Fruit fly (Drosophila melanogaster) whole organism, embryonic: Measurements from ENCODE around the gene Scgbeta.

Experiments
- Bgb ChIP-seq: fragments of 200-800 bp; sonication (Bioruptor generic); IDR thresholded peaks from 2 replicates; pipeline ENCODE4 v1.3.6; 2022; ENCODE audit warnings: missing biosample characterization, missing genetic modification characterization; ENCODE audit not compliant: partially characterized antibody
- CG10959 ChIP-seq: fragments of 200-800 bp; sonication (Bioruptor generic); IDR thresholded peaks from 2 replicates; pipeline ENCODE4 v1.3.6; 2022; ENCODE audit warnings: missing biosample characterization, missing genetic modification characterization
- CG12299 ChIP-seq: fragments of 200-800 bp; sonication (Bioruptor generic); optimal IDR thresholded peaks from 2 replicates; lab custom pipeline; 2018; ENCODE audit warnings: missing biosample characterization, mild to moderate bottlenecking, missing genetic modification characterization
- CG12942 ChIP-seq: fragments of 200-800 bp; sonication (Bioruptor generic); optimal IDR thresholded peaks from 3 replicates; lab custom pipeline; 2016; ENCODE audit warnings: missing biosample characterization, missing genetic modification characterization
- CG13287 ChIP-seq: fragments of 200-800 bp; sonication (Bioruptor generic); IDR thresholded peaks from 2 replicates; pipeline ENCODE4 v1.3.6; 2022; ENCODE audit warnings: missing biosample characterization, missing genetic modification characterization; ENCODE audit not compliant: partially characterized antibody
- CG14441 ChIP-seq: fragments of 200-800 bp; sonication (Bioruptor generic); IDR thresholded peaks from 2 replicates; pipeline ENCODE4 v1.3.6; 2022; ENCODE audit warnings: missing biosample characterization, missing genetic modification characterization
- CG14860 ChIP-seq: fragments of 200-800 bp; sonication (Bioruptor generic); IDR thresholded peaks from 3 replicates; pipeline ENCODE4 v1.3.6; 2022; ENCODE audit warnings: missing biosample characterization, missing genetic modification characterization; ENCODE audit not compliant: partially characterized antibody
- CG16813 ChIP-seq: fragments of 200-800 bp; sonication (Bioruptor generic); IDR thresholded peaks from 3 replicates; pipeline ENCODE4 v1.3.6; 2022; ENCODE audit warnings: missing biosample characterization, missing genetic modification characterization; ENCODE audit not compliant: partially characterized antibody
- CG17829 ChIP-seq: fragments of 200-800 bp; optimal IDR thresholded peaks from 2 replicates; lab custom pipeline; 2019; ENCODE audit warnings: missing biosample characterization, mild to moderate bottlenecking, missing genetic modification characterization, moderate library complexity
- CG33213 ChIP-seq: fragments of 200-800 bp; sonication (Bioruptor generic); optimal IDR thresholded peaks from 3 replicates; lab custom pipeline; 2016; ENCODE audit warnings: missing biosample characterization, missing genetic modification characterization
- CG3407 ChIP-seq: fragments of 200-800 bp; sonication (Bioruptor generic); optimal IDR thresholded peaks from 2 replicates; lab custom pipeline; 2018; ENCODE audit warnings: missing biosample characterization, mild to moderate bottlenecking, missing genetic modification characterization
- CG3838 ChIP-seq: fragments of 200-800 bp; sonication (Bioruptor generic); optimal IDR thresholded peaks from 3 replicates; lab custom pipeline; 2016; ENCODE audit warnings: missing biosample characterization, missing genetic modification characterization
- CG4360 ChIP-seq: fragments of 200-800 bp; sonication (Bioruptor generic); IDR thresholded peaks from 2 replicates; pipeline ENCODE4 v1.3.6; 2022; ENCODE audit warnings: missing biosample characterization, missing genetic modification characterization
- CG4707 ChIP-seq: fragments of 200-800 bp; sonication (Bioruptor generic); optimal IDR thresholded peaks from 2 replicates; lab custom pipeline; 2018; ENCODE audit warnings: missing biosample characterization, mild to moderate bottlenecking, missing genetic modification characterization, moderate library complexity
- CG6175 ChIP-seq: fragments of 200-800 bp; sonication (Bioruptor generic); IDR thresholded peaks from 3 replicates; pipeline ENCODE4 v1.3.6; 2022; ENCODE audit warnings: missing biosample characterization, missing genetic modification characterization
- CG6689 ChIP-seq: fragments of 200-800 bp; sonication (Bioruptor generic); IDR thresholded peaks from 2 replicates; pipeline ENCODE4 v1.3.6; 2022; ENCODE audit warnings: missing biosample characterization, missing genetic modification characterization
- CTCF ChIP-seq: fragments of 200-800 bp; sonication (Bioruptor generic); optimal IDR thresholded peaks from 2 replicates; lab custom pipeline; 2017; ENCODE audit warnings: missing biosample characterization, mild to moderate bottlenecking, missing genetic modification characterization, moderate library complexity
- Chrac-16 ChIP-seq: fragments of 200-800 bp; sonication (Bioruptor generic); optimal IDR thresholded peaks from 3 replicates; lab custom pipeline; 2016; ENCODE audit warnings: missing biosample characterization, missing genetic modification characterization
- Dip2 ChIP-seq: fragments of 200-800 bp; sonication (Bioruptor generic); IDR thresholded peaks from 2 replicates; pipeline ENCODE4 v1.3.6; 2022; ENCODE audit warnings: missing biosample characterization, missing genetic modification characterization
- Doc3 ChIP-seq: fragments of 200-800 bp; sonication (Bioruptor generic); IDR thresholded peaks from 3 replicates; pipeline ENCODE4 v1.3.6; 2022; ENCODE audit warnings: missing biosample characterization, missing genetic modification characterization; ENCODE audit not compliant: partially characterized antibody
- Fer2 ChIP-seq: fragments of 200-800 bp; sonication (Bioruptor generic); optimal IDR thresholded peaks from 2 replicates; lab custom pipeline; 2018; ENCODE audit warnings: missing biosample characterization, mild to moderate bottlenecking, missing genetic modification characterization, moderate library complexity
- Gug ChIP-seq: fragments of 200-800 bp; sonication (Bioruptor generic); IDR thresholded peaks from 4 replicates; pipeline ENCODE4 v1.3.6; 2022; ENCODE audit warnings: missing biosample characterization, missing genetic modification characterization
- Sry-β ChIP-seq: fragments of 200-800 bp; sonication (Bioruptor generic); optimal IDR thresholded peaks from 2 replicates; lab custom pipeline; 2018; ENCODE audit warnings: missing biosample characterization, mild to moderate bottlenecking, missing genetic modification characterization, moderate library complexity
- Ssrp ChIP-seq: fragments of 200-800 bp; sonication (Bioruptor generic); optimal IDR thresholded peaks from 2 replicates; lab custom pipeline; 2018; ENCODE audit warnings: missing biosample characterization, mild to moderate bottlenecking, missing genetic modification characterization, moderate library complexity
- Xrp1 ChIP-seq: fragments of 200-800 bp; sonication (Bioruptor generic); IDR thresholded peaks from 2 replicates; pipeline ENCODE4 v1.3.6; 2022; ENCODE audit warnings: missing biosample characterization, missing genetic modification characterization
- amos ChIP-seq: fragments of 200-800 bp; sonication (Bioruptor generic); IDR thresholded peaks from 2 replicates; pipeline ENCODE4 v1.3.6; 2022; ENCODE audit warnings: missing biosample characterization, missing genetic modification characterization; ENCODE audit not compliant: partially characterized antibody
- ara ChIP-seq: fragments of 200-800 bp; sonication (Bioruptor generic); IDR thresholded peaks from 2 replicates; pipeline ENCODE4 v1.3.6; 2022; ENCODE audit warnings: missing biosample characterization, missing genetic modification characterization
- bsh ChIP-seq, 2 experiments: fragments of 200-800 bp; sonication (Bioruptor generic); optimal IDR thresholded peaks; 2 replicates each; lab custom pipeline; 2017 to 2018; ENCODE audit warnings: mild to moderate bottlenecking in 2 of 2, missing biosample characterization in 2 of 2, missing genetic modification characterization in 2 of 2, moderate library complexity in 1 of 2
- cg ChIP-seq: fragments of 200-800 bp; sonication (Bioruptor generic); optimal IDR thresholded peaks from 3 replicates; lab custom pipeline; 2019; ENCODE audit warnings: missing biosample characterization, mild to moderate bottlenecking, missing genetic modification characterization, moderate library complexity
- chm ChIP-seq: fragments of 200-800 bp; sonication (Bioruptor generic); IDR thresholded peaks from 2 replicates; pipeline ENCODE4 v1.3.6; 2022; ENCODE audit warnings: missing biosample characterization, missing genetic modification characterization
- chn ChIP-seq: fragments of 200-800 bp; sonication (Bioruptor generic); optimal IDR thresholded peaks from 2 replicates; lab custom pipeline; 2016; ENCODE audit warnings: missing biosample characterization, missing genetic modification characterization
- da ChIP-seq: fragments of 200-800 bp; sonication (Bioruptor generic); optimal IDR thresholded peaks from 2 replicates; lab custom pipeline; 2016; ENCODE audit warnings: missing biosample characterization, missing genetic modification characterization
- dm ChIP-seq: fragments of 200-800 bp; sonication (Bioruptor generic); optimal IDR thresholded peaks from 3 replicates; lab custom pipeline; 2016; ENCODE audit warnings: missing biosample characterization, missing genetic modification characterization
- en ChIP-seq: fragments of 200-800 bp; sonication (Bioruptor generic); optimal IDR thresholded peaks from 2 replicates; lab custom pipeline; 2016; ENCODE audit warnings: missing biosample characterization, missing genetic modification characterization
- fru ChIP-seq: fragments of >200 bp; optimal IDR thresholded peaks from 2 replicates; lab custom pipeline; 2017
- gsb-n ChIP-seq: fragments of 200-800 bp; sonication (Bioruptor generic); optimal IDR thresholded peaks from 3 replicates; lab custom pipeline; 2018; ENCODE audit warnings: missing biosample characterization, mild to moderate bottlenecking, missing genetic modification characterization
- klu ChIP-seq: fragments of 200-800 bp; sonication (Bioruptor generic); IDR thresholded peaks from 2 replicates; pipeline ENCODE4 v1.3.6; 2022; ENCODE audit warnings: missing biosample characterization, missing genetic modification characterization
- knrl ChIP-seq: fragments of 200-800 bp; sonication (Bioruptor generic); IDR thresholded peaks from 3 replicates; pipeline ENCODE4 v1.3.6; 2022; ENCODE audit warnings: missing biosample characterization, missing genetic modification characterization; ENCODE audit not compliant: partially characterized antibody
- lbe ChIP-seq: fragments of 200-800 bp; sonication (Bioruptor generic); optimal IDR thresholded peaks from 2 replicates; lab custom pipeline; 2016; ENCODE audit warnings: missing biosample characterization, mild to moderate bottlenecking, missing genetic modification characterization
- pfk ChIP-seq: fragments of 200-800 bp; sonication (Bioruptor generic); optimal IDR thresholded peaks from 2 replicates; lab custom pipeline; 2018; ENCODE audit warnings: missing biosample characterization, mild to moderate bottlenecking, missing genetic modification characterization, moderate library complexity
- sc ChIP-seq, 3 experiments: fragments of >200 bp in 2 of 3; fragments of 200-800 bp in 1 of 3; sonication (Bioruptor generic) in 1 of 3; optimal IDR thresholded peaks; 2 replicates in 2 of 3; 3 replicates in 1 of 3; lab custom pipeline; 2017; ENCODE audit warnings: mild to moderate bottlenecking in 1 of 3, missing biosample characterization in 1 of 3, missing genetic modification characterization in 1 of 3, missing genetic modification reagents in 1 of 3
- stwl ChIP-seq: fragments of 200-800 bp; sonication (Bioruptor generic); optimal IDR thresholded peaks from 3 replicates; lab custom pipeline; 2018; ENCODE audit warnings: missing biosample characterization, mild to moderate bottlenecking, missing genetic modification characterization, moderate library complexity
- toy ChIP-seq: fragments of 200-800 bp; sonication (Bioruptor generic); IDR thresholded peaks from 2 replicates; pipeline ENCODE4 v1.3.6; 2022; ENCODE audit warnings: missing biosample characterization, missing genetic modification characterization

Scgbeta gene

dm6 chr3R:12384274-12384673 lies 38.0 kb downstream of the Scgbeta start (continued):
- TF ChIP-seq CG6175 (GFP tag; lab: Robert Waterston, UW) (peak; percentile 75; the same call in 1 of the 3 replicates), CG4707 (GFP tag; lab: Kevin White, UChicago) (no peak)

DNA sequence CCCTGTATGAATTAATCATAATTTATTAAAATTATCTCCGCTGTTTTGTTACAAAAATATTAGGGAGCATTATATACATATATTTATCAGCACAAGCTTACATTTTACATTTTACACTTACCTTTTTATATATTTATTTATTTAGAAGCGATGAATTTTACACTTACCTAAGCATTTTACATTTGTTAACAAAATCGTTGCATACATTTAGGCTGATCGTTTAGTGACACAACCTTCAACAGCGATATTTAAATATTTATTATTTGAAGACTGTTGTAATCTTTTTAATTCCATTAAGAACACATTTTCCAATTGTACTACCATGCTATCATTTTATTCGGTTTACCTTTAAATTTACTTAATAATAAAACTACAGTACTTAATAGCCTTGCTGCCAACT lies 38.4 kb downstream of the Scgbeta start:
- TF ChIP-seq CG3407 (GFP tag; lab: Kevin White, UChicago) (no peak), stwl (tag; lab: Kevin White, UChicago) (peak; percentile 39), Bgb (GFP tag; lab: Robert Waterston, UW) (peak; percentile 20; the same call in 1 of the 2 replicates), CG4360 (GFP tag; lab: Robert Waterston, UW) (no peak), CTCF (GFP tag; lab: Kevin White, UChicago) (peak; percentile 71), CG17829 (tag; lab: Kevin White, UChicago) (no peak), gsb-n (tag; lab: Kevin White, UChicago) (no peak), knrl (GFP tag; lab: Robert Waterston, UW) (peak; percentile 27; the same call in 1 of the 3 replicates), Doc3 (no peak), ara (GFP tag; lab: Robert Waterston, UW) (no peak), Sry-β (no peak), CG14860 (GFP tag; lab: Robert Waterston, UW) (no peak), CG16813 (GFP tag; lab: Robert Waterston, UW) (peak; percentile 31; the same call in 1 of the 3 replicates), Dip2 (GFP tag; lab: Robert Waterston, UW) (no peak), CG6689 (no peak), da (GFP tag; lab: Kevin White, UChicago) (no peak), CG12299 (tag; lab: Kevin White, UChicago) (no peak), chn (no peak), fru (lab: Kevin White, UChicago) (no peak), amos (GFP tag; lab: Robert Waterston, UW) (peak; percentile 60), cg (GFP tag; lab: Kevin White, UChicago) (no peak), CG13287 (GFP tag; lab: Robert Waterston, UW) (peak; percentile 21; the same call in 1 of the 2 replicates), Gug (GFP tag; lab: Robert Waterston, UW) (no peak), CG33213 (GFP tag; lab: Kevin White, UChicago) (no peak)

DNA sequence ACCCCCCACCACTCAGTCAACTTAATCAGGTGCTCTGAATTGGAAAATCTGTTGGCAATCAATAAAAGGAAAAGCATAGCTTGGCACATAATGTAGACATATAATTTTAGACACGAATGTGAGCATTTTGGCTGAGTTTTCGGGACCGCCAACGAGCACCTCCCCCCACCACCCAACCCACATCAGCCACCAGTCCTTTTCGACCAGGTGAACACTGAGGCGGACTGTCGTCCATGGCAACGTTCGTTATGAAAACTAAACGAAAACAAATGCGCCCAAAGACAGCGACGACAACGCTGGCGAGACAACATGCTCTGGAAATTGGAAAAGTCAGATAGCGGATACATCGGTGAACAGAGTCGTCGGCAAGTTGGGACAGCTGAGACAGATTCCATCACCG lies 39.2 kb downstream of the Scgbeta start, which contains the start of gene GstD11:
TSS of gene GstD11 (plus strand) at position 301 of the 400 bp plus-strand sequence.
- TF ChIP-seq klu (GFP tag; lab: Robert Waterston, UW), result no peak
- TF ChIP-seq CG10959 (GFP tag; lab: Robert Waterston, UW), result no peak
- no peak for TF ChIP-seq CG3838 (GFP tag; lab: Kevin White, UChicago)
- TF ChIP-seq Fer2 (tag; lab: Kevin White, UChicago), result no peak
- TF ChIP-seq dm, result no peak
- no peak for TF ChIP-seq toy (GFP tag; lab: Robert Waterston, UW)
- no peak for TF ChIP-seq Ssrp
- no peak for TF ChIP-seq Xrp1 (GFP tag; lab: Robert Waterston, UW)
- TF ChIP-seq Chrac-16 (GFP tag; lab: Kevin White, UChicago), result no peak
- no peak for TF ChIP-seq chm (GFP tag; lab: Robert Waterston, UW)
- no peak for TF ChIP-seq sc (optimal IDR thresholded peaks at IDR 0.05; lab: Kevin White, UChicago)
- no peak for TF ChIP-seq sc (GFP tag; optimal IDR thresholded peaks at IDR 0.05; lab: Kevin White, UChicago)
- no peak for TF ChIP-seq CG12942 (GFP tag; lab: Kevin White, UChicago)
- no peak for TF ChIP-seq CG14441 (GFP tag; lab: Robert Waterston, UW)
- TF ChIP-seq lbe (GFP tag; lab: Kevin White, UChicago), result no peak
- TF ChIP-seq pfk (GFP tag; lab: Kevin White, UChicago), result no peak
- TF ChIP-seq bsh (GFP tag; optimal IDR thresholded peaks at IDR 0.05; lab: Kevin White, UChicago), result no peak
- TF ChIP-seq en (GFP tag; lab: Kevin White, UChicago), result no peak
